Fruit fly (Drosophila melanogaster): ENCODE results near the gene Cog8.

The Cog8 gene

DNA sequence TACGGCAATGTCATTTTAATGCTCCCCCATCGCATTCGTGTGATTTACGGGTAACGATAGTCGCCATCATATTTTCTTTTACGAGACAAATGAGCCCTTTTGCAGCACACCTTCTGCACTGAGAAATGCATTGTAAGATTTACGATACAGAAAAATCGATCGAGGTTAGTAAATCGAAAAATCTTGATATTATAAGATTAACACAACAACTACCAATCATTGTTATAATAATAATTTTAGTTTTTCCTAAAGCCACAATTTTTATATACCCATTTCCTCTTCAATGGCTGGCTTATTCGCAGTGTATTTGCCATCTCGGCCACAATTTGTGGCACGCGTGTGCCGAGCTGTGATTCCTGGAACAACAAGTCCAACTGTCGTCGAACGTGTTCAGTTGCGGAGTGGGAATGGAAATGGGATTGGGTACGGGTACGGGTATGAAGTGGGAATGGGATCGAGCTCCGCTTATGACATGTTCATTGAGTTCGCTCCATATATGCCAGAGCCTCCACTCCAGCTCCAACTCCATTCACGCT is 26.7 kb downstream of the Cog8 start (continued):
- TF ChIP-seq CG11504 (tag; optimal IDR thresholded peaks at IDR 0.05) (peak; percentile 42), CG8478 (optimal IDR thresholded peaks at IDR 0.05) (no peak), danr (GFP tag; IDR thresholded peaks at IDR 0.05) (no peak), ems (GFP tag; optimal IDR thresholded peaks at IDR 0.05) (no peak), Mrtf (GFP tag; IDR thresholded peaks at IDR 0.05) (no peak), E2f1 (GFP tag; IDR thresholded peaks at IDR 0.05) (no peak), CG1602 (GFP tag; optimal IDR thresholded peaks at IDR 0.05) (no peak), CG9609 (GFP tag; optimal IDR thresholded peaks at IDR 0.05) (no peak), CG10147 (GFP tag; optimal IDR thresholded peaks at IDR 0.05) (no peak), CG17385 (GFP tag; optimal IDR thresholded peaks at IDR 0.05) (no peak), CG6813 (GFP tag; optimal IDR thresholded peaks at IDR 0.05) (no peak), Lpt (GFP tag; optimal IDR thresholded peaks at IDR 0.05) (no peak), vfl (GFP tag; optimal IDR thresholded peaks at IDR 0.05) (no peak), CG17912 (GFP tag; optimal IDR thresholded peaks at IDR 0.05) (no peak), CG9817 (tag; optimal IDR thresholded peaks at IDR 0.05) (no peak), CG14860 (GFP tag; IDR thresholded peaks at IDR 0.05; ENCODE audit: partially characterized antibody) (no peak), GATAe (GFP tag; conservative IDR thresholded peaks at IDR 0.05) (no peak), gem (tag; optimal IDR thresholded peaks at IDR 0.05) (peak; percentile 55), Dref (GFP tag; IDR thresholded peaks at IDR 0.05) (no peak), dmrt99B (tag; optimal IDR thresholded peaks at IDR 0.05) (peak; percentile 19), Nf-YB (GFP tag; optimal IDR thresholded peaks at IDR 0.05) (no peak), CG10462 (GFP tag; optimal IDR thresholded peaks at IDR 0.05) (no peak), Pdp1 (GFP tag; optimal IDR thresholded peaks at IDR 0.05) (no peak), CG10959 (GFP tag; IDR thresholded peaks at IDR 0.05) (no peak), sqz (GFP tag; optimal IDR thresholded peaks at IDR 0.05) (no peak), CG8290 (GFP tag; optimal IDR thresholded peaks at IDR 0.05) (no peak), CG8290 (tag; optimal IDR thresholded peaks at IDR 0.05) (no peak), CkIIα-i1 (GFP tag; IDR thresholded peaks at IDR 0.05) (no peak), Med (GFP tag) (peak; percentile 4), crc (GFP tag; optimal IDR thresholded peaks at IDR 0.05) (no peak), CG17186 (GFP tag; optimal IDR thresholded peaks at IDR 0.05) (no peak), Atf3 (GFP tag; optimal IDR thresholded peaks at IDR 0.05) (no peak), chinmo (GFP tag; IDR thresholded peaks at IDR 0.05; ENCODE audit: partially characterized antibody) (no peak), CG10654 (GFP tag; optimal IDR thresholded peaks at IDR 0.05) (no peak), Neu2 (GFP tag; optimal IDR thresholded peaks at IDR 0.05; ENCODE audit: borderline replicate concordance) (no peak), phol (tag; optimal IDR thresholded peaks at IDR 0.05) (peak; percentile 51), Doc3 (GFP tag; IDR thresholded peaks at IDR 0.05; ENCODE audit: partially characterized antibody) (no peak), jigr1 (GFP tag; IDR thresholded peaks at IDR 0.05) (no peak), p53 (GFP tag; optimal IDR thresholded peaks at IDR 0.05) (no peak), dm (GFP tag; optimal IDR thresholded peaks at IDR 0.05) (no peak), fd3F (GFP tag; optimal IDR thresholded peaks at IDR 0.05) (no peak), ken (GFP tag; IDR thresholded peaks at IDR 0.05) (no peak), Taf1 (GFP tag; IDR thresholded peaks at IDR 0.05) (no peak), slp2 (GFP tag; optimal IDR thresholded peaks at IDR 0.05) (no peak), CG13624 (GFP tag; optimal IDR thresholded peaks at IDR 0.05) (no peak), Ssrp (tag; optimal IDR thresholded peaks at IDR 0.05) (no peak), kay (GFP tag; optimal IDR thresholded peaks at IDR 0.05) (no peak), tap (tag; optimal IDR thresholded peaks at IDR 0.05) (peak; percentile 28), chn (GFP tag; optimal IDR thresholded peaks at IDR 0.05) (no peak), Mes4 (GFP tag; optimal IDR thresholded peaks at IDR 0.05) (no peak), CG14965 (GFP tag; optimal IDR thresholded peaks at IDR 0.05; ENCODE audit: borderline replicate concordance) (no peak), CG17359 (tag; optimal IDR thresholded peaks at IDR 0.05) (no peak)
